Worm (Caenorhabditis elegans) whole organism, dauer: ENCODE measurements around the gene math-33.

Source experiments
- unc-62 ChIP-seq: sonication (generic microtip); optimal IDR thresholded peaks from 2 replicates; lab custom pipeline; 2017; ENCODE audit warnings: missing biosample characterization, missing genetic modification reagents, missing genetic modification characterization

Gene math-33

DNA sequence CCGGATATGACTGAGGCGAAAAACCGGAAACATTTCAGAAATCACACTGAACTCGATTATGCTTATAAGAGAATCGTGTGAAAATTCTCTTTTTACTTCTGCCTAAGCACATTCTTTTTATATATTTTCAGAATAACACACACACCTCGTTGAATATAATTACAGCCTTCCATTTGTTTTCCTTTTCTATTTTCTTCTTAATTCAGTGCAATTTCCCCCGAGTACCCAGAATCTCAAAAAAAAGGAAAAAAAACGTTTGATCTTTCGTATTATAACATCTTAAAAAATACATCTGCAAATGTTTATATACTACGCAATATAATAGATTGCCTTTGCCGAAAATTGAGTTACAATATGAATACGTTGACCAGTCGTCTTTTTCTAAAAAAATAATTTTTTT lies 18.1 kb downstream of the math-33 start:
- no peak for TF ChIP-seq unc-62 (GFP tag; lab: Kevin White, UChicago)

DNA sequence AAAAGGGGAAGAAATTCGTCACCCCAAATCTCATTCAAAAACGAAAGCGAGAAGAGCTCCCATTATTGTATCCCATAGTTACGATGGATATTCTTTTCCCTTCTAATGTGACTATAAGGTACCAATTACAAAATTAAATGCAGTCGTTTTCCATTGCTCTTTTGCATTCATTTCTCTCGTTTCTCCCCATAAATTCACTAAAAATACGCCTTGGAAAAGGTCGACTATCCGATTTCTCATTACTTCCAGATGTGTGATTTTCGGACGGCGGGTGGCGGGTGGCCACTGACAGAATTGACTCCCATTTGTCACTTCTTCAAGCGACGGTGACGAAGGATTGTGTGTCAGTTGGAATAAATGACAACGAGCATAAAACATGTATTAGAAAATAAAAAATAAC lies 19.8 kb downstream of the math-33 start:
- no peak for TF ChIP-seq unc-62 (GFP tag; lab: Kevin White, UChicago)

DNA sequence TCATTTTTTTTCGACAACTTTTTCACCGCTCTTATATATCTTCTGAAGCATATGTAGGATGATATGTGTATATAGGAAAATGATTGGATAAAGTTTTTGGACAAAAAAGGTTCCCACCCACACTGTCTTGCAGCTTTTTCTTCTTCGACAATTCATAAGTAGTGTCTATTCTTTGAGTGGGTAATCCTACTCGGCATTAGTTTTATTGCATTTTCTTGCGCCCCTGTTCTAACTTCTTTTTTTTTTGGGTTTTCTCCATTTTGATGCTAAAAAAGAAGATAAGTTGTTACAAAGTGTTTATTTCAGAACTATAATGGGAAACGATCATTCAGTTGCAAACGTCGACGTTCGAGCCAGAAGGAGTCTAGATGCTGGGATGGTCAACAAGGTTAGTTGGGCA lies 20.6 kb downstream of the math-33 start, which contains the start of gene glb-3:
TSS of gene glb-3 (plus strand) at position 301 of the 400 bp plus-strand sequence.
- no peak for TF ChIP-seq unc-62 (GFP tag; lab: Kevin White, UChicago)

DNA sequence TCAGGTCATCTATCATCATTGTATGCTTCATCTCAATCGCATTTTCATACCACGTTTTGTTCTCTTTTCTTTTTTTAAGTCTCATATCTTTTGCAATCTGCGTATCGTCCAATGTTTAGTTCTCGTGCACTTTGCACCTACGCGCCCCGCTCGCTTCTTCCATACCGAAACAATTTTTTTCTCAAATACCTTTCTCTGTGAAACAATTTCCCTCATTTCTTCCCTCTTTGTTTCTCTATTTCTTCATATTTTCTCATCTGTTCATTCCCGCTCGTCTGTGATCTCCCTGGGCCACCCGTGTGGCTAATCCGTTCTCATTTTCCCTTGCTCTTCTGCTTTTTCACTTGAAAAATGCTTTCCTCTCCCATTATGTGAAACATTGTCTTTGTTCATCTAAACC lies 26.6 kb downstream of the math-33 start:
- TF ChIP-seq unc-62 (GFP tag; lab: Kevin White, UChicago) = no peak

DNA sequence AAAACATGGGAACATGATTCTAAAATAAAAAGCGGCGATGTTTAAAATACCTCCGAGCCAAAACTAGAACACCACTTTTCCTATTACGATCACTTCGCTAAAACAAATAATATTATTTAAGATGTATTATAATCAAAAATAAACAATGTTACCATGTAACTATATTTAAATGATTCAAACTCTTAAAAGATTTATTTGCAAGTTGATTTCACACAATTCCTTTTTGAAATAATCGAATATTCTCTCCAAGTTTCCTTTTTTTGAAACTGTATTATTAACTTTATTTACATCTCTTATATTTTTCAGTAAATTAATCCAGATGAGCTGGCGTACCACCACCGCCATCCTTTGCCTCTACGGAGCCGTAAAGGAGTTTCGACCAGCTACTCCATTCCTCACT lies 27.5 kb downstream of the math-33 start, which contains the start of gene folt-1:
TSS of gene folt-1 (plus strand) at position 301 of the 400 bp plus-strand sequence.
- TF ChIP-seq unc-62 (GFP tag; lab: Kevin White, UChicago) = no peak

DNA sequence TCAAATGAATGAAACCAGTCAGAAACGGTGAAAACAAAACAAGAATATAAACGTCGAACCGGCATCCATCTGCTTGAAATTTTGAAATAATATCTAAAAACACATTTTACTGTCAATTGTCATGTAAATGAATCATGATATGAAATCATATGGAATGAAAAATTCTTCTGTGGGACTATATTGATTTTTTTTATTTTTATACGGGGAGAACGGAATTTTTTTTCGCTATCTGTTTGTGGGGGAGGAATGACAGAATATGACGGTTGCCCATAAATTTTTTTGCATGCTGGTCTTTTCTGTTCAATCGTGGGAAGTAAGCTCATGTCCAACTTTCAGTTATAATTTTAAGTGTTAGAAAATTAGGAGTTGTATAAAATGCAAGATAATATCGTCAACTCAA lies 31.0 kb downstream of the math-33 start, which contains the start of gene C06H2.7:
TSS of gene C06H2.7 (minus strand) at position 101 of the 400 bp plus-strand sequence.
- no peak for TF ChIP-seq unc-62 (GFP tag; lab: Kevin White, UChicago)

DNA sequence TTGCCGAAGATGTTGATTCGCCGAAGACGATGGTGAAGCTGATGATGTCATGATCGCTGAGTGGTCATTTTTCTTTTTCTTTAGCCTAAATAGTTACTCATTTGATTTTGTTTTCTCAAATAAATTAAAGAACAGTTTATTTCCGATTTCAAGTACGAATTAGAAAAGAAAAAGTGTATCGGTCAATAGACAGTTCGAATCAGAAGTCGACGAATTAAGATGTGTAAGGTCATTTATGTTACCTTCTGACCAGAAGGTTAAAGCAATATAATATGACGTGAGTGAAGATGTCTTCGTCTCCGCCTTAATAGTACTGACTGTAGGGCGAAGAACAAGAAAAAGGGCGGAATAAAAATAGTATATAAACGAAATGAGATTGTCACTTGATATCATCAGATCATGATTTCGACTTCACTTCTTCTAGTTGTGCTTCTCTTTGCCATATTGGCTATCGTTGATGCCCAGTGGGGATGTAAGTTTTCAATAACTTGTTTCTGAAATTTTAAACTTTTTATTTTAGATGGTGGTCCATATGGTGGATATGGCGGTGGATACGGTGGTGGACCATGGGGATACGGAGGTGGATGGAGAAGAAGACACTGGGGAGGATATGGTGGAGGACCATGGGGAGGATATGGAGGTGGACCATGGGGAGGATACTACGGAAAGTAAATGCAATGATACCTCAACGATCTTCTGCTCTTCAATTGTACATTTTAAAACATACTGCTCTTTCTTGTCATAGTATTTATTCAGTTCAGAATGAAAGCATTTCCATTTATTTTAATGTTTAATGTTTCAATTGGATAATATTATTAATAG lies 33.5 kb downstream of the math-33 start, which contains the start of the genes T19C4.24 and nlp-33:
TSS of gene T19C4.24 (minus strand) at position 51 of the 822 bp plus-strand sequence.
TSS of gene nlp-33 (plus strand) at position 389 of the 822 bp plus-strand sequence.
- TF ChIP-seq unc-62 (GFP tag; lab: Kevin White, UChicago) = no peak

DNA sequence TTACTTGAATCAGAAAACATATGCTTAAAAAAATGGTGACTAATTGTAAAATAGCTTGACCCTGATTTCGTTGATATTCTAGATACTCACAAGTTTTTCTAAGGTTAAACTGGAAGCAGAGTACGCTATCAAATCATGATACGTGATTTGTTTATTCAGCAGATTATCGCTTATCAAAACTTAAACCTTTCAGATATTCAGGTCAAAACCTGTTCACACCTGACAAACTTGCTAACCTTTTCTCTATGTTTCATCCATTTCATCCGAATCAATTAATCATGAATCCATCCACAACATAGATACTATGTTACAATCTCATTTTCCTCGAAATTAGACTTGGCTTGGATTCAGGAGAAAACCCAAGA lies 34.1 kb downstream of the math-33 start:
- no peak for TF ChIP-seq unc-62 (GFP tag; lab: Kevin White, UChicago)

DNA sequence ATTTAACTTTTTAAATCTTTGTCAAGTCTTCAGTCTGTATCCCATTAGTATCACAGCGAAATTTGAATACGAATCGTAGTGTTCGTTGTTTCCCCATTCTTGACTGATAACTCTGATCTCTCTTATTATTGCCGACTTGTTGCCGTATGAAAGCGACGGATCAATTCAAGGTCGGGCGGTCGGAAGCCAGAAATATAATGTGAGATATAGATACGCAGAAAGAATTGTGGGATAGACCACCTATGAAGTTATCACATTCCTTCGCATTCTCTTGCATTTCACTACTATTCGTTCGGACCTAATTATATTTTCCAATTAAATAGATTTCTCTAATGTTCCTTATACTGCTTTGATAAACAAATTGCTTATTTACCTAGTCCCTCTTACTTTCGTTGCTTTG lies 35.3 kb downstream of the math-33 start:
- no peak for TF ChIP-seq unc-62 (GFP tag; lab: Kevin White, UChicago)

DNA sequence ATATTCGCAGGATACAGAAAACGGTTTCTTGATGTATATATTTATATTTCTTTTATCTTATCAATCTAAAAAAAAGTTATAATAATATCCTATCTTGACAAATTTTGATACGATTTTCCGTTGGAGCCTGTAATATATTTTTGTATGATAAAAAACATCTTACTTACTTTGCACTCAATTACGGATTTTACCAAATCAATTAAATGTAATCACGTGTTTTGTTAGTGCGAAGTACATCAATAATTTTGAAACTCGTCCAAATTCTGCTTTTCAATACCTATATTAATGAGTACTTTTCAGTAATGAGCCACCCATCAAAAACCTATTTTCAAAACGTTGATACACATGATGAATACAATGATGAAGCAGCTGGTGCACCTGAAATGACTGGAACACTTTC lies 35.7 kb downstream of the math-33 start, which contains the start of gene T19C4.1:
TSS of gene T19C4.1 (plus strand) at position 301 of the 400 bp plus-strand sequence.
- TF ChIP-seq unc-62 (GFP tag; lab: Kevin White, UChicago) = no peak

DNA sequence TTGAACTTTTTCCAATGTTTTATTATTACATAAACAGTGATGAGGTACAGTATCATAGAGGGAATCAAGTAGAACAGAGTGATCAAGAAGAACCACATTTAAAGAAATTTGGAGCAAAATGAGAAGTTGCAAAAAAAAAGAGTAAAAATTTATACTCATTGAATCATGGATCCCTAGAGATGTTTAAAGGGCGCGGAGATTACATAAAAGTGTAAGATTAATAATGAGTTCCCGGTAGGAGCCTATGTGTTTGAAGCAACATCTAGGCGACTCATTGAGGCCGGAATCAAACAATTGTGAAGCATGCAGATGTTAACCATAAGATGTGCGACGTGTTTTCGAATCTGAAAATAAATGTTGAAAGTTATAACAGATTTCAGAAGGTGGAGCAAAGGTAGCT lies 38.6 kb downstream of the math-33 start, which contains the start of gene srg-39:
TSS of gene srg-39 (minus strand) at position 101 of the 400 bp plus-strand sequence.
- TF ChIP-seq unc-62 (GFP tag; lab: Kevin White, UChicago) = no peak

DNA sequence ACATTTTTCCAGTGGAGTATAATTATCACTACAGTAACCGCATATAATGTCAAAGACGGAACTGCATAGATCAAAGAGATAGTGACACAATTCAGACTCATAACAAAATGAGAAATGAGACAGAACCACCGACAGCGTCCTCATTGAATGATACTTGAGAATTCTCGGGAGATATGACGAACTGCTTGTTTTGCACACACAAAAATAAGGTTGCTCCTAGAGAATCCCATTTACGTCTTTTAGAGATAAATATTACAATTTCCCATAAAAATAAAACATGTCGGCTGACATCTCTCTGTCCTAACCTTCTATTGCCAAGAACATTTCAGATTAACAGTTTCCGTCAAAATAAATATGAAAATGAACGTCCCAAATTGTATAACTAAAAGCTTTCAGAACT lies 41.8 kb downstream of the math-33 start, which contains the start of gene srg-38:
TSS of gene srg-38 (minus strand) at position 101 of the 400 bp plus-strand sequence.
- TF ChIP-seq unc-62 (GFP tag; lab: Kevin White, UChicago) = no peak

DNA sequence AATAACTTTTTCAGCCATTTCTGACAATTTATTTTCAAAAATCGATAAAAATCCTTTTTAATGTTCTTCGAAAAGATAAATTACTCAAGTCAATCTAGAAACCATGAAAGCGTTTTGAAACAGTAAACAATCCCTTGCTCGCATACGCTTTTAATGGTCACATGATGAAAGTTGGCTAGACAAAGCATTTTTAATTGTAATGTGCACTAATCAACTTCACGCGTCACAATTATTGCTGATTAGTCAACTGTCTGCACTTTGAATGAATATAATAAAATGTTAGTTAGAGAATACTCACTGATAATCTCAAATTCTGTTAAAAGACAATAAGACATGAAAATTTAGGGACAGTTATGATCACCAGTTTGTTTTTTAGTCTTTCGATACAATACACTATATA lies 42.9 kb downstream of the math-33 start:
- TF ChIP-seq unc-62 (GFP tag; lab: Kevin White, UChicago) = no peak

DNA sequence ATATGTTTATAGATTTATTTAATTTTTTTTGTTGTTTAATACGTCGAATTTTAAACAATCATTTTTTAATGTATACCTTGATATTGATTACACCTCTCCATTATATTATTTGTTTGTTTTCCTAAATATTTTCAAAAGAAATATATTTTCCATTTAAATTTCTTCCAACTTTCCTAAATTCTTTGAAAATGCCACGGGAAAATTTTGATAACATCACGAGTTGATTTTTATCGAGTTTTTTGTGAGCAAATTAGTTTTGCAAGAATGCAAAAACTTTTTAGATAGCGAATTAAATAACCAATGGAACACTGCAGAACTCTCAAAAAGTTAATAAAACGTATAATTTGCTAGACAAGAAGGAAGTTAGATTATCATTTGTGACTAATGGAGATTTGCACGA lies 44.2 kb downstream of the math-33 start, which contains the start of gene srg-42:
TSS of gene srg-42 (minus strand) at position 101 of the 400 bp plus-strand sequence.
- no peak for TF ChIP-seq unc-62 (GFP tag; lab: Kevin White, UChicago)

DNA sequence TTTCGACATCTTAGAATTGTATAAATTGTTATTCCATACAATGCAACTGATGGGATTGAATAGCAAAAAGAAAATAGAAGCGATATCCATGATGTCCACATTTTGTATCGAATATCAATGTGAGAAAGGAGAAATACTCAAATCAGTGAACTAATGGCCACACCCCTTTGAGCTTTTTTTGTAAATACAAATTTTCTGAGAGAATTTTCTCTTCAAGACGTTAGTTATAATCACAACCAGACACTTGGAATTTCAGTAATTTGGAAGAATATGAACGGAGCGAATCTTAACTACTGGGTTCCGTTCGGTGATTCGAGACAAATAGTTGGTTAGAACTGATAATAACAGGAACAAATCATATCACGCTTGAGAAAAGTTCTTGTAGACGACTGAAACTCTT lies 48.1 kb downstream of the math-33 start, which contains the start of gene srg-41:
TSS of gene srg-41 (minus strand) at position 101 of the 400 bp plus-strand sequence.
- TF ChIP-seq unc-62 (GFP tag; lab: Kevin White, UChicago) = no peak

DNA sequence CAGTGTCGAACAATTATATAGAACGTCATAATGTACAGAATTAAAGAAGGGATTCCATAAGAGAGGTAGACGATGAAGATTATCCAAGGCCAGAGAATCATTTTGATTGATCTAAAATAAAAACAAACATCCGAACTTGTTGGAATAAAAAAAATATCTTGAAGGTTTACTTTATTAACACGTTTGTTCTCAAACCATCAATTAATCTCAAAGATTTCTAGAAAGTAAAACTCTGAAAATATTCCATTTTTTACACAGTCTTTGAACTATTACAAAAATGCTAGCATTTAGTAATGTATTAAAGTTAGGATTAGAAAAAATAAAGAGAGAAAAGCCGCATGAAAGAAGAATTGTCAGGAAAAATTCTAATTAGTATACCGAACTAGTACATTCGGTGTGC lies 50.8 kb downstream of the math-33 start, which contains the start of gene srg-40:
TSS of gene srg-40 (minus strand) at position 101 of the 400 bp plus-strand sequence.
- TF ChIP-seq unc-62 (GFP tag; lab: Kevin White, UChicago) = no peak
